Worm (Caenorhabditis elegans) whole organism, L2 larva: Measurements from ENCODE around the gene T01B6.1.

ENCODE experiments used
- F13H6.1 ChIP-seq: sonication (generic microtip); optimal IDR thresholded peaks from 2 replicates; lab custom pipeline; 2016; ENCODE audit warnings: missing genetic modification characterization, missing compliant biosample characterization
- R02D3.7 ChIP-seq: fragments of 150-350 bp; optimal IDR thresholded peaks from 2 replicates; lab custom pipeline; 2014; ENCODE audit warnings: missing biosample characterization, missing genetic modification characterization
- Y55F3AM.14 ChIP-seq: fragments of 200-800 bp; sonication (Bioruptor generic); optimal IDR thresholded peaks from 2 replicates; lab custom pipeline; 2018; ENCODE audit warnings: mild to moderate bottlenecking, missing genetic modification characterization, missing compliant biosample characterization
- alr-1 ChIP-seq: fragments of 150-350 bp; optimal IDR thresholded peaks from 2 replicates; lab custom pipeline; 2014; ENCODE audit warnings: missing biosample characterization, missing genetic modification characterization
- aly-2 ChIP-seq: fragments of 150-350 bp; optimal IDR thresholded peaks from 2 replicates; lab custom pipeline; 2014; ENCODE audit warnings: missing biosample characterization, missing genetic modification characterization
- blmp-1 ChIP-seq: sonication (generic microtip); optimal IDR thresholded peaks from 2 replicates; lab custom pipeline; 2017; ENCODE audit warnings: missing genetic modification characterization, mild to moderate bottlenecking, missing compliant biosample characterization, antibody characterized with exemption, moderate library complexity; ENCODE audit not compliant: insufficient read depth
- ceh-16 ChIP-seq: fragments of 150-350 bp; optimal IDR thresholded peaks from 2 replicates; lab custom pipeline; 2014; ENCODE audit warnings: missing biosample characterization, missing genetic modification characterization
- crh-2 ChIP-seq: sonication (generic microtip); optimal IDR thresholded peaks from 2 replicates; lab custom pipeline; 2017; ENCODE audit warnings: missing biosample characterization, missing genetic modification characterization
- dmd-4 ChIP-seq: sonication (generic microtip); optimal IDR thresholded peaks from 2 replicates; lab custom pipeline; 2017; ENCODE audit warnings: missing biosample characterization, missing genetic modification characterization
- gmeb-1 ChIP-seq: fragments of 150-350 bp; optimal IDR thresholded peaks from 2 replicates; lab custom pipeline; 2014; ENCODE audit warnings: missing biosample characterization, missing genetic modification characterization
- lin-11 ChIP-seq: fragments of 150-350 bp; sonication (generic microtip); optimal IDR thresholded peaks from 2 replicates; lab custom pipeline; 2014; ENCODE audit warnings: missing biosample characterization, missing genetic modification characterization, inconsistent platforms, mixed read lengths
- lin-13 ChIP-seq: fragments of 150-350 bp; optimal IDR thresholded peaks from 2 replicates; lab custom pipeline; 2014; ENCODE audit warnings: missing biosample characterization, missing genetic modification reagents, missing genetic modification characterization
- lin-39 ChIP-seq: fragments of 150-350 bp; optimal IDR thresholded peaks from 2 replicates; lab custom pipeline; 2014; ENCODE audit warnings: missing biosample characterization, missing genetic modification reagents, missing genetic modification characterization
- lsy-2 ChIP-seq, 2 experiments: fragments of 150-350 bp in 1 of 2; sonication (generic microtip) in 1 of 2; optimal IDR thresholded peaks; 2 replicates each; lab custom pipeline; 2014 to 2017; ENCODE audit warnings: missing biosample characterization in 2 of 2, missing genetic modification characterization in 2 of 2
- mab-5 ChIP-seq: fragments of 150-350 bp; optimal IDR thresholded peaks from 2 replicates; lab custom pipeline; 2014; ENCODE audit warnings: missing biosample characterization, missing genetic modification characterization
- mbf-1 ChIP-seq: sonication (generic microtip); optimal IDR thresholded peaks from 2 replicates; lab custom pipeline; 2017; ENCODE audit warnings: missing biosample characterization, missing genetic modification characterization
- mdl-1 ChIP-seq, 2 experiments: fragments of 150-350 bp in 1 of 2; sonication (generic microtip) in 1 of 2; optimal IDR thresholded peaks; 2 replicates each; lab custom pipeline; 2017; ENCODE audit warnings: missing biosample characterization in 2 of 2, missing genetic modification characterization in 2 of 2
- nhr-129 ChIP-seq: fragments of 150-350 bp; optimal IDR thresholded peaks from 2 replicates; lab custom pipeline; 2014; ENCODE audit warnings: missing biosample characterization, missing genetic modification characterization
- nhr-21 ChIP-seq: fragments of 150-350 bp; optimal IDR thresholded peaks from 2 replicates; lab custom pipeline; 2014; ENCODE audit warnings: missing biosample characterization, missing genetic modification characterization
- nhr-23 ChIP-seq: fragments of 150-350 bp; optimal IDR thresholded peaks from 2 replicates; lab custom pipeline; 2014; ENCODE audit warnings: missing biosample characterization, missing genetic modification reagents, missing genetic modification characterization
- nhr-237 ChIP-seq: fragments of 150-350 bp; optimal IDR thresholded peaks from 2 replicates; lab custom pipeline; 2014; ENCODE audit warnings: missing biosample characterization, missing genetic modification characterization
- nhr-25 ChIP-seq: fragments of 150-350 bp; sonication (generic microtip); optimal IDR thresholded peaks from 3 replicates; lab custom pipeline; 2014; ENCODE audit warnings: missing biosample characterization, missing genetic modification characterization
- nhr-6 ChIP-seq: fragments of 150-350 bp; optimal IDR thresholded peaks from 2 replicates; lab custom pipeline; 2014; ENCODE audit warnings: missing biosample characterization, missing genetic modification characterization
- peb-1 ChIP-seq: fragments of 150-350 bp; optimal IDR thresholded peaks from 2 replicates; lab custom pipeline; 2014; ENCODE audit warnings: missing biosample characterization, missing genetic modification characterization
- skn-1 ChIP-seq: sonication (generic microtip); optimal IDR thresholded peaks from 2 replicates; lab custom pipeline; 2017; ENCODE audit warnings: missing biosample characterization, missing genetic modification characterization
- sma-3 ChIP-seq: sonication (generic microtip); optimal IDR thresholded peaks from 2 replicates; lab custom pipeline; 2016; ENCODE audit warnings: missing genetic modification reagents, missing genetic modification characterization, missing compliant biosample characterization
- sma-9 ChIP-seq, 2 experiments: fragments of 150-350 bp in 1 of 2; sonication (generic microtip) in 1 of 2; optimal IDR thresholded peaks; 2 replicates each; lab custom pipeline; 2014 to 2016; ENCODE audit warnings: missing genetic modification characterization in 2 of 2, mild to moderate bottlenecking in 1 of 2, missing biosample characterization in 1 of 2, missing compliant biosample characterization in 1 of 2, missing genetic modification reagents in 1 of 2, moderate library complexity in 1 of 2
- ztf-1 ChIP-seq: fragments of 200-800 bp; sonication (Bioruptor generic); conservative IDR thresholded peaks from 2 replicates; pipeline ENCODE4 v1.3.6; 2022; ENCODE audit warnings: missing genetic modification characterization, missing compliant biosample characterization
- ztf-11 ChIP-seq: sonication (generic microtip); optimal IDR thresholded peaks from 2 replicates; lab custom pipeline; 2017; ENCODE audit warnings: missing biosample characterization, missing genetic modification characterization
- ztf-4 ChIP-seq: fragments of 150-350 bp; optimal IDR thresholded peaks from 2 replicates; lab custom pipeline; 2014; ENCODE audit warnings: missing biosample characterization, missing genetic modification characterization

T01B6.1 gene

DNA sequence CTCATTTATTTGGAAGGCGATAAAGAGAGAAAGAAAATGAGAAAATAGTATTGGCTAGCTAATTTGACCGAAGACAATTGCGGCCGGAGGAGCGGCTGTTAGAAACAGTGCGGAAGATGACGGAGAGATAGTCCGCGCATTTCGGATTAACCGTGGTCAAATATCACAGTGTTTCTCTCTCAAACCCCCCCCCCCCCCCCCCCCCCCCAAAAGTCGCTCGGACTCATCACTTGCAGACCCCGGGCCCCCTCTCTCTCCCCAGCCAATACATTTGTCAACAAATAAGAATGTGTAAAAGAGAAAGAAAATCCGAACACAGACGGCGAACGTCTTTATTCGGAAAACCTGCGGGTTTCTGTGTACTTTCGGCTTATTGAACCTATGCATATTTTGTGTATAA lies 33.7 kb upstream of the T01B6.1 start:
- TF ChIP-seq lin-39 (tag; lab: Kevin White, UChicago) (no peak), mbf-1 (tag; lab: Kevin White, UChicago) (no peak), ztf-4 (no peak), sma-9 (GFP tag; optimal IDR thresholded peaks at IDR 0.05; lab: Kevin White, UChicago) (no peak), sma-9 (tag; optimal IDR thresholded peaks at IDR 0.05; lab: Kevin White, UChicago) (no peak), gmeb-1 (tag; lab: Kevin White, UChicago) (no peak), sma-3 (GFP tag; lab: Kevin White, UChicago) (no peak), ceh-16 (tag; lab: Kevin White, UChicago) (no peak), lin-13 (GFP tag; lab: Kevin White, UChicago) (no peak), lin-11 (tag; lab: Kevin White, UChicago) (no peak), alr-1 (tag; lab: Kevin White, UChicago) (no peak), nhr-6 (tag; lab: Kevin White, UChicago) (no peak), crh-2 (tag; lab: Kevin White, UChicago) (no peak), R02D3.7 (tag; lab: Kevin White, UChicago) (no peak), aly-2 (tag; lab: Kevin White, UChicago) (no peak), dmd-4 (tag; lab: Kevin White, UChicago) (no peak), nhr-21 (tag; lab: Kevin White, UChicago) (no peak), mab-5 (tag; lab: Kevin White, UChicago) (no peak)

DNA sequence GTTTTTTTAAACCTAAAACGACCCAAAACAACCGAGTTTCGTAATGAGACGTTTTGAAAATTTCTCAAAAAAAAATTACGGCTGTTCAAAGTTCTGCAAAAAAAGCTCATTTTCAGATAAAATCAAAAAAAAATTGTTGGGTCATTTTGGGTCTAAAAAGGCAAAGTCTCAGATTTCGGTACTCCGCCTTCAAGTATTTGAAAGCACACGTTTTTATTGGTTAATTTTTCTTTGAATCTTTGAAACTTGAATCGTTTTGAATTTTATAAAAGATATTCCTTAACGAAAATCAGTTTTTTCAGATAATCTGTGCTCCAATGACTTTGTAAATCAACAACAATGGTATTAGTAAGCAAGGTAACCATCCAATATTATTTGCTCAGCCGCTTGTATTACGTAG lies 32.7 kb upstream of the T01B6.1 start, which contains the start of gene hum-6:
Gene hum-6 (plus strand): TSS at position 301 of the 400 bp plus-strand sequence.
- no peak for TF ChIP-seq Y55F3AM.14 (GFP tag; lab: Kevin White, UChicago)
- TF ChIP-seq ztf-11, result no peak
- no peak for TF ChIP-seq nhr-23 (tag; lab: Kevin White, UChicago)
- TF ChIP-seq lsy-2 (tag; optimal IDR thresholded peaks at IDR 0.05; lab: Kevin White, UChicago), result no peak
- no peak for TF ChIP-seq aly-2 (tag; lab: Kevin White, UChicago)
- no peak for TF ChIP-seq mdl-1 (tag; optimal IDR thresholded peaks at IDR 0.05; lab: Kevin White, UChicago)
- no peak for TF ChIP-seq ztf-1
- TF ChIP-seq lin-39 (tag; lab: Kevin White, UChicago), result no peak

DNA sequence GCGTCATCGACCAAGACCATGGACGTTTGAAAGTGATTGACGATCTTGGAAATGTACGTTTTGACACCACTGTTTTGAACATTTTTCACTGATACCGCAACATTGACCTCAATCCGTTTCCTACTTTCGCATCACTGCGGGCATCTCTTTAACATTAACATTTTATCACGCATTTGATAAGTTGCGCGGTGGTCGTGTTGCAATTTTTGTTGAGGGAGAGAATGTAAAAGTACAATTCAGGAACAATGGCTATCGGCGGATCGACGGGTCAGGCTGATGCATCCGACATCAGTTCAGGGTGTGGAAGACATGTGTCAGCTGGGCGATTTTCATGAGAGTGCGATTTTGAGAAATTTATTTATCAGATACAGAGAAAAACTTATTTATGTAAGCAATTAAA lies 32.2 kb upstream of the T01B6.1 start:
- TF ChIP-seq lsy-2 (tag; optimal IDR thresholded peaks at IDR 0.05; lab: Kevin White, UChicago) (no peak), nhr-21 (tag; lab: Kevin White, UChicago) (peak; percentile 55)

DNA sequence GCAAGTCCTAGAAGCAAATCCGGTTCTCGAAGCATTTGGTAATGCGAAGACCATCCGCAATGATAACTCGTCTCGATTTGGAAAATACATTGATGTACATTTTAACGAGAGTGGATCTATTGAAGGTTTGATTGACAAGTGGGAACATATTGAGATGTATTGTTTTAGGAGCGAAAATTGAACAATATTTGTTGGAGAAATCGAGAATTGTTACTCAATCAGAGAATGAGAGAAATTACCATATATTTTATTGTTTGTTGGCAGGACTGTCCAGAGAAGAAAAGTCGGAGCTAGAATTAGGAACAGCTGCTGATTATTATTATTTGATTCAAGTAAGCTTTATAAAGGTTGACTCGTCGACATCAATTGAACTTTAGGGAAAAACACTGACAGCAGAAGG lies 31.0 kb upstream of the T01B6.1 start:
- TF ChIP-seq peb-1 (tag; lab: Kevin White, UChicago) (no peak), mdl-1 (tag; optimal IDR thresholded peaks at IDR 0.05; lab: Kevin White, UChicago) (no peak), mbf-1 (tag; lab: Kevin White, UChicago) (no peak), nhr-21 (tag; lab: Kevin White, UChicago) (no peak), sma-3 (GFP tag; lab: Kevin White, UChicago) (no peak), skn-1 (tag; lab: Kevin White, UChicago) (no peak), nhr-25 (tag; lab: Kevin White, UChicago) (no peak), blmp-1 (tag; lab: Kevin White, UChicago) (no peak), dmd-4 (tag; lab: Kevin White, UChicago) (no peak)

DNA sequence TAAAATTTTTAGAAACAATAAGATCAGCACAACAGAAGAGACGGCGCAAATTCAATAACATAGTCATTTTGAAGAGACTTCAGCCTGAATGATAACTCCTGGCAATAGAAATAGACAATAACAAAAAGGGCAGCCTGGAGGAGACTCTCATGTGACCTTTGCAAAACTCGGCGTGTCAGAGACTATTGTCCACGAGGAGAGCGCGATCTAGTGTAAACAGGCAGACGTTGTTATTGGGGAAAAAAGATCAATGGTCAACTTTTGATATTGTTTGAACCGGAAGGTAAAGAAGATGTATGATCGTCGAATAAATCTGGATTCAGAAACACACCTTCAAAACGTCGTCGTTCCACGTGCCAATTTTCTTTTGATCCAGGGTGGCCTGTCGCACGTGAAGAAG lies 19.3 kb upstream of the T01B6.1 start:
- TF ChIP-seq R02D3.7 (tag; lab: Kevin White, UChicago), result no peak
- TF ChIP-seq aly-2 (tag; lab: Kevin White, UChicago), result no peak
- TF ChIP-seq gmeb-1 (tag; lab: Kevin White, UChicago), result peak; percentile 12
- TF ChIP-seq sma-3 (GFP tag; lab: Kevin White, UChicago), result peak; percentile 23
- peak; percentile 86 for TF ChIP-seq nhr-129
- TF ChIP-seq nhr-237 (tag; lab: Kevin White, UChicago), result no peak
- TF ChIP-seq F13H6.1 (tag; lab: Kevin White, UChicago), result peak; percentile 2
- TF ChIP-seq peb-1 (tag; lab: Kevin White, UChicago), result no peak
- TF ChIP-seq skn-1 (tag; lab: Kevin White, UChicago), result no peak
- TF ChIP-seq ztf-1, result no peak
- peak; percentile 66 for TF ChIP-seq sma-9 (GFP tag; optimal IDR thresholded peaks at IDR 0.05; lab: Kevin White, UChicago)
- TF ChIP-seq sma-9 (tag; optimal IDR thresholded peaks at IDR 0.05; lab: Kevin White, UChicago), result no peak
